Worm (Caenorhabditis elegans): ENCODE results near the gene F53F1.4.
A peak's percentile ranks its signal among the peaks of the same experiment; 100 is the strongest.

The F53F1.4 gene

ce11 chrV:13387472-13387871 lies 23.4 kb upstream of the F53F1.4 start:
- TF ChIP-seq flh-1 (GFP tag; optimal IDR thresholded peaks at IDR 0.05): no peak
- no peak for TF ChIP-seq unc-39 (tag; optimal IDR thresholded peaks at IDR 0.05)
- no peak for TF ChIP-seq bed-3 (GFP tag; optimal IDR thresholded peaks at IDR 0.05)
- TF ChIP-seq sptf-1 (tag; optimal IDR thresholded peaks at IDR 0.05): no peak
- no peak for TF ChIP-seq ces-1 (GFP tag; optimal IDR thresholded peaks at IDR 0.05)
- TF ChIP-seq ztf-11 (tag; optimal IDR thresholded peaks at IDR 0.05): no peak
- no peak for TF ChIP-seq cnd-1 (tag; optimal IDR thresholded peaks at IDR 0.05)
- no peak for TF ChIP-seq ceh-39 (tag; optimal IDR thresholded peaks at IDR 0.05)
- TF ChIP-seq pha-4 (tag; optimal IDR thresholded peaks at IDR 0.05): no peak
- no peak for TF ChIP-seq mab-5 (tag; optimal IDR thresholded peaks at IDR 0.05)
- TF ChIP-seq unc-120 (tag; optimal IDR thresholded peaks at IDR 0.05; ENCODE audit: poor library complexity, severe bottlenecking): no peak
- no peak for TF ChIP-seq nhr-2 (tag; optimal IDR thresholded peaks at IDR 0.05)
- no peak for TF ChIP-seq nhr-237 (tag; optimal IDR thresholded peaks at IDR 0.05)
- TF ChIP-seq nhr-76 (tag; optimal IDR thresholded peaks at IDR 0.05): no peak
- TF ChIP-seq blmp-1 (tag; optimal IDR thresholded peaks at IDR 0.05): no peak
- TF ChIP-seq ham-2 (GFP tag; optimal IDR thresholded peaks at IDR 0.05): no peak
- TF ChIP-seq ceh-83 (GFP tag; optimal IDR thresholded peaks at IDR 0.05): no peak
- no peak for TF ChIP-seq unc-62 (GFP tag; optimal IDR thresholded peaks at IDR 0.05)

ce11 chrV:13388961-13389360 lies 21.9 kb upstream of the F53F1.4 start:
- no peak for TF ChIP-seq lin-32 (GFP tag; optimal IDR thresholded peaks at IDR 0.05)
- no peak for TF ChIP-seq unc-39 (tag; optimal IDR thresholded peaks at IDR 0.05)
- no peak for TF ChIP-seq pha-4 (tag; optimal IDR thresholded peaks at IDR 0.05)
- no peak for TF ChIP-seq nhr-12 (tag; optimal IDR thresholded peaks at IDR 0.05)
- no peak for TF ChIP-seq mls-2 (tag; optimal IDR thresholded peaks at IDR 0.05)
- no peak for TF ChIP-seq sem-2 (GFP tag; optimal IDR thresholded peaks at IDR 0.05)
- no peak for TF ChIP-seq unc-120 (tag; optimal IDR thresholded peaks at IDR 0.05; ENCODE audit: poor library complexity, severe bottlenecking)

ce11 chrV:13389454-13389853 lies 21.4 kb upstream of the F53F1.4 start:
- no peak for TF ChIP-seq M03D4.4 (tag; optimal IDR thresholded peaks at IDR 0.05)
- TF ChIP-seq elt-1 (tag; optimal IDR thresholded peaks at IDR 0.05; ENCODE audit: borderline replicate concordance, insufficient read depth): peak; percentile 78

DNA sequence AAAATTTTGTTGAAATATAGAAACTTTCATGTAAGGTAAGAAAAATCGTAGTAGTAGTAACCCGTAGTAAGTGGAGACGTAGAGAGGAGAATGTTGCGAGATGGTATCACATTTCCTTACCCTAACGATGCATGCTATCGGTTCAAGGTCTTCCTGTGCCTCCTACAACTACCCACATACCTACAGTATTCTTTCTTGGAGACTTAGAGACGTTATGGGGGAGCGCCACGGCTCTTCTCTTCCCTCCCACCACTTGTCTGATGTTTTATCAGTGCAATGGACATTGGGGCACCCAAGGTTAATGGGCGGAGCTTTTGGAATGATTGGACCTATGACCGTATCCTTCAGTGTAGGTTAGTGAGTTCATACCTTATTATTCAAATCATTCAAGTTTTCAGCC lies 19.9 kb upstream of the F53F1.4 start:
- TF ChIP-seq drap-1 (GFP tag; optimal IDR thresholded peaks at IDR 0.05) (no peak), lsy-2 (tag; optimal IDR thresholded peaks at IDR 0.05) (peak; percentile 16), ham-2 (GFP tag; optimal IDR thresholded peaks at IDR 0.05) (peak; percentile 22)

ce11 chrV:13391378-13392258 lies 19.3 kb upstream of the F53F1.4 start, which contains the start of gene somi-1:
Gene somi-1, minus strand, starts transcription at chrV:13391395.
- TF ChIP-seq unc-120 (tag; optimal IDR thresholded peaks at IDR 0.05; ENCODE audit: poor library complexity, severe bottlenecking) (peak; percentile 26), nhr-2 (tag; optimal IDR thresholded peaks at IDR 0.05) (no peak), ceh-39 (tag; optimal IDR thresholded peaks at IDR 0.05) (no peak), ces-1 (GFP tag; optimal IDR thresholded peaks at IDR 0.05) (peak; percentile 97), blmp-1 (tag; optimal IDR thresholded peaks at IDR 0.05) (peak; percentile 88)

ce11 chrV:13393333-13393803 lies 17.5 kb upstream of the F53F1.4 start:
- TF ChIP-seq ceh-43 (GFP tag; optimal IDR thresholded peaks at IDR 0.05) (no peak), ceh-39 (tag; optimal IDR thresholded peaks at IDR 0.05) (no peak), elt-3 (tag; optimal IDR thresholded peaks at IDR 0.05) (no peak), unc-62 (GFP tag; optimal IDR thresholded peaks at IDR 0.05) (peak; percentile 17), ham-2 (GFP tag; optimal IDR thresholded peaks at IDR 0.05) (peak; percentile 61), flh-1 (GFP tag; optimal IDR thresholded peaks at IDR 0.05) (peak; percentile 39), tbx-8 (GFP tag; optimal IDR thresholded peaks at IDR 0.05) (no peak), hlh-1 (tag; optimal IDR thresholded peaks at IDR 0.05) (peak; percentile 86), cnd-1 (tag; optimal IDR thresholded peaks at IDR 0.05) (peak; percentile 42), mab-5 (tag; optimal IDR thresholded peaks at IDR 0.05) (no peak), unc-120 (tag; optimal IDR thresholded peaks at IDR 0.05; ENCODE audit: poor library complexity, severe bottlenecking) (peak; percentile 91), bed-3 (GFP tag; optimal IDR thresholded peaks at IDR 0.05) (no peak), nhr-237 (tag; optimal IDR thresholded peaks at IDR 0.05) (no peak), pha-4 (tag; optimal IDR thresholded peaks at IDR 0.05) (no peak), lin-13 (tag; optimal IDR thresholded peaks at IDR 0.05) (no peak), drap-1 (GFP tag; optimal IDR thresholded peaks at IDR 0.05) (peak; percentile 19), elt-1 (tag; optimal IDR thresholded peaks at IDR 0.05; ENCODE audit: borderline replicate concordance, insufficient read depth) (peak; percentile 32), mls-2 (tag; optimal IDR thresholded peaks at IDR 0.05) (no peak), M03D4.4 (tag; optimal IDR thresholded peaks at IDR 0.05) (peak; percentile 52), nhr-12 (tag; optimal IDR thresholded peaks at IDR 0.05) (no peak), lin-32 (GFP tag; optimal IDR thresholded peaks at IDR 0.05) (no peak), ceh-83 (GFP tag; optimal IDR thresholded peaks at IDR 0.05) (no peak), unc-39 (tag; optimal IDR thresholded peaks at IDR 0.05) (no peak), ces-1 (GFP tag; optimal IDR thresholded peaks at IDR 0.05) (peak; percentile 12), lsy-2 (tag; optimal IDR thresholded peaks at IDR 0.05) (no peak), mep-1 (tag; optimal IDR thresholded peaks at IDR 0.05) (no peak), snpc-4 (tag; optimal IDR thresholded peaks at IDR 0.05) (no peak), blmp-1 (tag; optimal IDR thresholded peaks at IDR 0.05) (no peak), sptf-1 (tag; optimal IDR thresholded peaks at IDR 0.05) (peak; percentile 46), nhr-2 (tag; optimal IDR thresholded peaks at IDR 0.05) (no peak), zip-8 (tag; optimal IDR thresholded peaks at IDR 0.05) (peak; percentile 8)
